Worm (Caenorhabditis elegans) whole organism, late embryonic: ENCODE results near the gene C53A5.17.

Source experiments
- C38D4.7 ChIP-seq: fragments of 200-800 bp; sonication (Bioruptor generic); optimal IDR thresholded peaks from 2 replicates; lab custom pipeline; 2018; ENCODE audit warnings: mild to moderate bottlenecking, missing genetic modification characterization, moderate library complexity, missing compliant biosample characterization
- K02D7.2 ChIP-seq: sonication (generic microtip); optimal IDR thresholded peaks from 2 replicates; lab custom pipeline; 2017; ENCODE audit warnings: mild to moderate bottlenecking, missing genetic modification characterization, missing compliant biosample characterization
- K09A11.1 ChIP-seq: sonication (generic microtip); optimal IDR thresholded peaks from 2 replicates; lab custom pipeline; 2017; ENCODE audit warnings: antibody characterized with exemption, mild to moderate bottlenecking, missing genetic modification characterization, missing compliant biosample characterization; ENCODE audit not compliant: insufficient read depth
- T23F11.4 ChIP-seq: fragments of 200-800 bp; sonication (Bioruptor generic); optimal IDR thresholded peaks from 2 replicates; lab custom pipeline; 2018; ENCODE audit warnings: mild to moderate bottlenecking, missing genetic modification characterization, missing compliant biosample characterization
- Y22D7AL.16 ChIP-seq: sonication (generic microtip); optimal IDR thresholded peaks from 2 replicates; lab custom pipeline; 2016; ENCODE audit warnings: missing genetic modification characterization, missing compliant biosample characterization
- ahr-1 ChIP-seq: sonication (generic microtip); optimal IDR thresholded peaks from 2 replicates; lab custom pipeline; 2016; ENCODE audit warnings: missing genetic modification characterization, missing compliant biosample characterization
- ama-1 ChIP-seq: fragments of 150-350 bp; optimal IDR thresholded peaks from 2 replicates; lab custom pipeline; 2014
- ceh-18 ChIP-seq: sonication (generic microtip); optimal IDR thresholded peaks from 2 replicates; lab custom pipeline; 2016; ENCODE audit warnings: missing genetic modification characterization, missing compliant biosample characterization
- ceh-19 ChIP-seq: fragments of 200-800 bp; sonication (Bioruptor generic); optimal IDR thresholded peaks from 2 replicates; lab custom pipeline; 2018; ENCODE audit warnings: mild to moderate bottlenecking, missing genetic modification characterization, missing compliant biosample characterization
- ceh-2 ChIP-seq: sonication (generic microtip); optimal IDR thresholded peaks from 2 replicates; lab custom pipeline; 2016; ENCODE audit warnings: missing genotype, missing genetic modification characterization, missing compliant biosample characterization
- ceh-22 ChIP-seq: sonication (generic microtip); optimal IDR thresholded peaks from 2 replicates; lab custom pipeline; 2017; ENCODE audit warnings: missing biosample characterization, missing genetic modification characterization
- ceh-24 ChIP-seq: sonication (generic microtip); optimal IDR thresholded peaks from 2 replicates; lab custom pipeline; 2016; ENCODE audit warnings: mild to moderate bottlenecking, missing genetic modification characterization, missing compliant biosample characterization
- ceh-30 ChIP-seq: fragments of 150-350 bp; optimal IDR thresholded peaks from 2 replicates; lab custom pipeline; 2014; ENCODE audit warnings: missing biosample characterization, missing genetic modification characterization
- ceh-31 ChIP-seq: sonication (generic microtip); optimal IDR thresholded peaks from 2 replicates; lab custom pipeline; 2016; ENCODE audit warnings: missing genetic modification characterization, missing compliant biosample characterization
- ceh-34 ChIP-seq: sonication (generic microtip); optimal IDR thresholded peaks from 2 replicates; lab custom pipeline; 2016; ENCODE audit warnings: mild to moderate bottlenecking, missing genetic modification characterization, missing compliant biosample characterization
- ceh-45 ChIP-seq: fragments of 200-800 bp; sonication (Bioruptor generic); IDR thresholded peaks from 2 replicates; pipeline ENCODE4 v1.3.6; 2022; ENCODE audit warnings: missing genetic modification reagents, missing genetic modification characterization, missing compliant biosample characterization
- ceh-9 ChIP-seq: sonication (generic microtip); optimal IDR thresholded peaks from 2 replicates; lab custom pipeline; 2016; ENCODE audit warnings: mild to moderate bottlenecking, missing genetic modification characterization, inconsistent platforms, missing compliant biosample characterization
- che-1 ChIP-seq: sonication (generic microtip); optimal IDR thresholded peaks from 2 replicates; lab custom pipeline; 2016; ENCODE audit warnings: mild to moderate bottlenecking, missing genetic modification characterization, missing compliant biosample characterization
- dmd-4 ChIP-seq: sonication (generic microtip); optimal IDR thresholded peaks from 2 replicates; lab custom pipeline; 2016; ENCODE audit warnings: borderline replicate concordance, missing genetic modification characterization, missing compliant biosample characterization
- dve-1 ChIP-seq: sonication (generic microtip); optimal IDR thresholded peaks from 2 replicates; lab custom pipeline; 2017; ENCODE audit warnings: antibody characterized with exemption, mild to moderate bottlenecking, missing genetic modification characterization, missing compliant biosample characterization
- elt-2 ChIP-seq: sonication (generic microtip); optimal IDR thresholded peaks from 2 replicates; lab custom pipeline; 2016; ENCODE audit warnings: missing genetic modification reagents, missing genetic modification characterization, missing compliant biosample characterization
- elt-4 ChIP-seq: sonication (generic microtip); optimal IDR thresholded peaks from 2 replicates; lab custom pipeline; 2016; ENCODE audit warnings: missing genetic modification characterization, missing compliant biosample characterization
- eyg-1 ChIP-seq: sonication (generic microtip); optimal IDR thresholded peaks from 2 replicates; lab custom pipeline; 2016; ENCODE audit warnings: missing genotype, missing genetic modification characterization, missing compliant biosample characterization
- fax-1 ChIP-seq: sonication (generic microtip); optimal IDR thresholded peaks from 2 replicates; lab custom pipeline; 2016; ENCODE audit warnings: missing genotype, missing genetic modification characterization, missing compliant biosample characterization
- fkh-6 ChIP-seq: sonication (generic microtip); optimal IDR thresholded peaks from 2 replicates; lab custom pipeline; 2016; ENCODE audit warnings: missing genetic modification characterization, missing compliant biosample characterization
- hlh-15 ChIP-seq: sonication (generic microtip); optimal IDR thresholded peaks from 2 replicates; lab custom pipeline; 2016; ENCODE audit warnings: missing genetic modification characterization, missing compliant biosample characterization
- lim-6 ChIP-seq: sonication (generic microtip); optimal IDR thresholded peaks from 2 replicates; lab custom pipeline; 2016; ENCODE audit warnings: missing genetic modification characterization, missing compliant biosample characterization
- lin-11 ChIP-seq: fragments of 200-800 bp; sonication (Bioruptor generic); optimal IDR thresholded peaks from 2 replicates; lab custom pipeline; 2018; ENCODE audit warnings: mild to moderate bottlenecking, missing genetic modification characterization, missing compliant biosample characterization
- madf-2 ChIP-seq: sonication (generic microtip); optimal IDR thresholded peaks from 2 replicates; lab custom pipeline; 2017; ENCODE audit warnings: missing genetic modification characterization, missing compliant biosample characterization
- mec-3 ChIP-seq: sonication (generic microtip); optimal IDR thresholded peaks from 2 replicates; lab custom pipeline; 2016; ENCODE audit warnings: borderline replicate concordance, missing genetic modification characterization, missing compliant biosample characterization
- nfya-1 ChIP-seq: sonication (generic microtip); optimal IDR thresholded peaks from 2 replicates; lab custom pipeline; 2017; ENCODE audit warnings: missing genetic modification characterization, mild to moderate bottlenecking, missing compliant biosample characterization, antibody characterized with exemption, moderate library complexity
- nhr-11 ChIP-seq: fragments of 150-350 bp; optimal IDR thresholded peaks from 2 replicates; lab custom pipeline; 2014; ENCODE audit warnings: missing biosample characterization, missing genetic modification characterization
- nhr-232 ChIP-seq: sonication (generic microtip); optimal IDR thresholded peaks from 2 replicates; lab custom pipeline; 2016; ENCODE audit warnings: missing genetic modification characterization, missing compliant biosample characterization
- pat-9 ChIP-seq: fragments of 200-800 bp; sonication (Bioruptor generic); optimal IDR thresholded peaks from 2 replicates; lab custom pipeline; 2018; ENCODE audit warnings: mild to moderate bottlenecking, missing genetic modification characterization, moderate library complexity, missing compliant biosample characterization
- pqm-1 ChIP-seq: sonication (generic microtip); optimal IDR thresholded peaks from 2 replicates; lab custom pipeline; 2016; ENCODE audit warnings: missing genetic modification characterization, missing compliant biosample characterization
- rnt-1 ChIP-seq: sonication (generic microtip); optimal IDR thresholded peaks from 2 replicates; lab custom pipeline; 2016; ENCODE audit warnings: missing genetic modification characterization, missing compliant biosample characterization
- sdc-2 ChIP-seq: sonication (generic microtip); optimal IDR thresholded peaks from 2 replicates; lab custom pipeline; 2016; ENCODE audit warnings: missing genotype, missing genetic modification characterization, missing compliant biosample characterization
- syd-9 ChIP-seq: sonication (generic microtip); optimal IDR thresholded peaks from 2 replicates; lab custom pipeline; 2016; ENCODE audit warnings: mild to moderate bottlenecking, missing genetic modification characterization, moderate library complexity, missing compliant biosample characterization
- tbx-2 ChIP-seq: sonication (generic microtip); optimal IDR thresholded peaks from 2 replicates; lab custom pipeline; 2016; ENCODE audit warnings: missing genetic modification characterization, missing compliant biosample characterization
- tbx-7 ChIP-seq: sonication (generic microtip); optimal IDR thresholded peaks from 2 replicates; lab custom pipeline; 2016; ENCODE audit warnings: missing genotype, missing genetic modification characterization, missing compliant biosample characterization
- unc-3 ChIP-seq, 2 experiments: fragments of 200-800 bp in 1 of 2; sonication (Bioruptor generic) in 1 of 2; sonication (generic microtip) in 1 of 2; conservative IDR thresholded peaks in 1 of 2; optimal IDR thresholded peaks in 1 of 2; 2 replicates each; pipeline versions ENCODE4 v1.3.6 to Lab custom; 2016 to 2022; ENCODE audit warnings: missing compliant biosample characterization in 2 of 2, missing genetic modification characterization in 2 of 2, missing genetic modification reagents in 1 of 2
- unc-42 ChIP-seq: sonication (generic microtip); optimal IDR thresholded peaks from 2 replicates; lab custom pipeline; 2016; ENCODE audit warnings: missing genotype, missing genetic modification characterization, missing compliant biosample characterization
- zip-5 ChIP-seq: sonication (generic microtip); optimal IDR thresholded peaks from 2 replicates; lab custom pipeline; 2016; ENCODE audit warnings: missing genetic modification characterization, missing compliant biosample characterization
- ztf-16 ChIP-seq: sonication (generic microtip); optimal IDR thresholded peaks from 2 replicates; lab custom pipeline; 2017; ENCODE audit warnings: missing genetic modification characterization, missing compliant biosample characterization

The C53A5.17 gene

ce11 chrV:14505745-14506214 lies 15.1 kb downstream of the C53A5.17 start (continued):
- TF ChIP-seq ceh-34 (tag; lab: Kevin White, UChicago) (no peak), lim-6 (tag; lab: Kevin White, UChicago) (no peak), K02D7.2 (tag; lab: Kevin White, UChicago) (no peak), unc-42 (tag; lab: Kevin White, UChicago) (no peak), fax-1 (tag; lab: Kevin White, UChicago) (no peak), nfya-1 (tag; lab: Kevin White, UChicago) (no peak), C38D4.7 (GFP tag; lab: Kevin White, UChicago) (no peak), ceh-30 (tag; lab: Kevin White, UChicago) (no peak), ceh-22 (tag; lab: Kevin White, UChicago) (no peak), ahr-1 (tag; lab: Kevin White, UChicago) (no peak), fkh-6 (tag; lab: Kevin White, UChicago) (no peak), elt-4 (tag; lab: Kevin White, UChicago) (no peak), unc-3 (GFP tag; conservative IDR thresholded peaks at IDR 0.05; lab: Robert Waterston, UW) (no peak), unc-3 (tag; optimal IDR thresholded peaks at IDR 0.05; lab: Kevin White, UChicago) (no peak), ztf-16 (tag; lab: Kevin White, UChicago) (no peak), ceh-19 (no peak), sdc-2 (tag; lab: Kevin White, UChicago) (no peak), T23F11.4 (GFP tag; lab: Kevin White, UChicago) (no peak)

ce11 chrV:14504774-14505173 lies 16.1 kb downstream of the C53A5.17 start:
- peak; percentile 3 for TF ChIP-seq lin-11 (tag; lab: Kevin White, UChicago)
- no peak for TF ChIP-seq ceh-18 (tag; lab: Kevin White, UChicago)

DNA sequence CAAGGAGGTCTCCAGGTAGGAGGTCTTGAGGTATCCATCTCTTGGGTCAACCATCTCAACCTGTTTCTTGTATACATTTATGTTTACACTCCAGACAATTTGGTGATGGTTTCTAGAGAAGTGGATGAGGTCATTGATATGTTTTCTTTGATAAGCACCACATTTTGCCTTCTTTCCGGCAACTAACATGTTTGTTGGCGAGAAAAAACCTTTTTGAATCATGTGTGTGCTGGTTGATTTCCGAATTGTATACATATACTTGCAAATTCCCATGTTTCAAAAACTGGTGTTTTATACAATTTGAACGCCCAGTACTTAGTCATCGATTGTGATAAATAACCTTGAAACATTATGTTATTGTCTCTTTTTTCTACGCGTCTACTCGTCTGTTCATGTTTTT lies 16.8 kb downstream of the C53A5.17 start:
- TF ChIP-seq nhr-11 (tag; lab: Kevin White, UChicago) (no peak), pat-9 (tag; lab: Kevin White, UChicago) (no peak), Y22D7AL.16 (no peak), eyg-1 (tag; lab: Kevin White, UChicago) (no peak), mec-3 (tag; lab: Kevin White, UChicago) (no peak), ceh-31 (tag; lab: Kevin White, UChicago) (no peak), rnt-1 (tag; lab: Kevin White, UChicago) (no peak), tbx-7 (tag; lab: Kevin White, UChicago) (no peak), K09A11.1 (tag; lab: Kevin White, UChicago) (no peak)

DNA sequence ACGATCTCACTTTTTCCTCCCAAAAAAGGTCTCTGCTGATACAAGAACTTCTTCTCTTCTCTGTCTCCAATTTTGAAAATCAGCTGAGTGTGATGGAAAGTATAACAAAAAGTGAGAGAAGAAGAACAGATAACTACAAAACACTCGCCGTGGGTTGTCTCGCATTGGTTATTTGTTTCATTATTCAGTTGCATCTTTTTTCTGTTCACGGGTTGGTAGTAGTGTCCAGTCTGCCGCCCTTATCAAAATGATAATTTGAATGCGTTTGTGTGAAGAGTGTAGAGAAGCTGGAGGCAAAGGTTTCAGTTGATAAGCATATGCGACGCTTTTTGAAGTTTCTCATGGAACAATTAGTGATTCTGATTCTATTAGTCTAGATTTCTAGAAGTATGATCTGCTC lies 17.8 kb downstream of the C53A5.17 start:
- TF ChIP-seq tbx-2 (tag; lab: Kevin White, UChicago) (no peak), ceh-45 (GFP tag; lab: Robert Waterston, UW) (no peak), nhr-232 (tag; lab: Kevin White, UChicago) (no peak), elt-2 (tag; lab: Kevin White, UChicago) (peak; percentile 47), ceh-24 (tag; lab: Kevin White, UChicago) (no peak)

ce11 chrV:14501136-14501535 lies 19.8 kb downstream of the C53A5.17 start, which contains the start of gene R02D5.24:
Gene R02D5.24, plus strand, starts transcription at chrV:14501340.
- no peak for TF ChIP-seq ceh-9 (tag; lab: Kevin White, UChicago)
- TF ChIP-seq pqm-1 (tag; lab: Kevin White, UChicago), result no peak
- TF ChIP-seq dve-1 (tag; lab: Kevin White, UChicago), result no peak
- peak; percentile 8 for TF ChIP-seq syd-9 (tag; lab: Kevin White, UChicago)
- no peak for TF ChIP-seq madf-2 (tag; lab: Kevin White, UChicago)
- no peak for TF ChIP-seq ceh-31 (tag; lab: Kevin White, UChicago)
- TF ChIP-seq K09A11.1 (tag; lab: Kevin White, UChicago), result no peak
- peak; percentile 15 for TF ChIP-seq ceh-19
- TF ChIP-seq che-1, result no peak
- no peak for TF ChIP-seq Y22D7AL.16
- no peak for TF ChIP-seq T23F11.4 (GFP tag; lab: Kevin White, UChicago)
- TF ChIP-seq zip-5 (tag; lab: Kevin White, UChicago), result no peak
- TF ChIP-seq hlh-15 (tag; lab: Kevin White, UChicago), result no peak
- no peak for TF ChIP-seq ceh-2
- TF ChIP-seq nfya-1 (tag; lab: Kevin White, UChicago), result no peak
- no peak for TF ChIP-seq ceh-18 (tag; lab: Kevin White, UChicago)
- no peak for TF ChIP-seq ama-1 (lab: Kevin White, UChicago)
- peak; percentile 31 for TF ChIP-seq elt-2 (tag; lab: Kevin White, UChicago)
- TF ChIP-seq tbx-2 (tag; lab: Kevin White, UChicago), result peak; percentile 8
- TF ChIP-seq ceh-22 (tag; lab: Kevin White, UChicago), result peak; percentile 8
- no peak for TF ChIP-seq dmd-4 (tag; lab: Kevin White, UChicago)
